Worm (Caenorhabditis elegans) whole organism, early embryonic: Measurements from ENCODE around the gene C05D2.8.

Experiments used
- F13C5.2 ChIP-seq: sonication (generic microtip); optimal IDR thresholded peaks from 2 replicates; lab custom pipeline; 2017; ENCODE audit warnings: mild to moderate bottlenecking, missing genetic modification characterization, inconsistent platforms, missing compliant biosample characterization
- ama-1 ChIP-seq: fragments of 150-350 bp; optimal IDR thresholded peaks from 2 replicates; lab custom pipeline; 2014
- ets-7 ChIP-seq: sonication (generic microtip); optimal IDR thresholded peaks from 2 replicates; lab custom pipeline; 2016; ENCODE audit warnings: missing genotype, missing genetic modification characterization, missing compliant biosample characterization
- flt-1 ChIP-seq: fragments of 200-800 bp; sonication (Bioruptor generic); IDR thresholded peaks from 2 replicates; pipeline ENCODE4 v1.3.6; 2022; ENCODE audit warnings: missing genetic modification characterization, missing compliant biosample characterization
- hnd-1 ChIP-seq: sonication (generic microtip); optimal IDR thresholded peaks from 2 replicates; lab custom pipeline; 2016; ENCODE audit warnings: missing genetic modification characterization, missing compliant biosample characterization

- no peak for TF ChIP-seq flt-1 (GFP tag; lab: Robert Waterston, UW)
- no peak for TF ChIP-seq hnd-1
- TF ChIP-seq ama-1 (lab: Kevin White, UChicago): no peak
- TF ChIP-seq F13C5.2 (tag; lab: Kevin White, UChicago): no peak
- TF ChIP-seq ets-7 (tag; lab: Kevin White, UChicago): no peak
Observed at ce11 chrIII:5635179-5635578, 25.0 kb upstream of the C05D2.8 start, which contains the start of gene ckk-1.
